Worm (Caenorhabditis elegans): Measurements from ENCODE around the gene R160.2.

- TF ChIP-seq mep-1 (tag; optimal IDR thresholded peaks at IDR 0.05) (no peak), nhr-76 (tag; optimal IDR thresholded peaks at IDR 0.05) (no peak), hlh-1 (tag; optimal IDR thresholded peaks at IDR 0.05) (no peak), unc-62 (GFP tag; optimal IDR thresholded peaks at IDR 0.05) (no peak), pha-4 (tag; optimal IDR thresholded peaks at IDR 0.05) (no peak), elt-3 (tag; optimal IDR thresholded peaks at IDR 0.05) (no peak)
Measured at ce11 chrX:4373123-4373522, 3.6 kb downstream of the R160.2 start, which contains the start of gene R160.6.
